Worm (Caenorhabditis elegans) whole organism, midembryonic: ENCODE measurements around the gene Y45F10C.1.

Experiments
- med-1 ChIP-seq: sonication (generic microtip); optimal IDR thresholded peaks from 2 replicates; lab custom pipeline; 2017; ENCODE audit warnings: missing genetic modification characterization, mild to moderate bottlenecking, missing compliant biosample characterization, antibody characterized with exemption, missing genetic modification reagents; ENCODE audit not compliant: insufficient read depth
- ref-1 ChIP-seq: fragments of 200-800 bp; sonication (Bioruptor generic); conservative IDR thresholded peaks from 2 replicates; pipeline ENCODE4 v1.3.6; 2022; ENCODE audit warnings: missing genetic modification reagents, missing genetic modification characterization, missing compliant biosample characterization

DNA sequence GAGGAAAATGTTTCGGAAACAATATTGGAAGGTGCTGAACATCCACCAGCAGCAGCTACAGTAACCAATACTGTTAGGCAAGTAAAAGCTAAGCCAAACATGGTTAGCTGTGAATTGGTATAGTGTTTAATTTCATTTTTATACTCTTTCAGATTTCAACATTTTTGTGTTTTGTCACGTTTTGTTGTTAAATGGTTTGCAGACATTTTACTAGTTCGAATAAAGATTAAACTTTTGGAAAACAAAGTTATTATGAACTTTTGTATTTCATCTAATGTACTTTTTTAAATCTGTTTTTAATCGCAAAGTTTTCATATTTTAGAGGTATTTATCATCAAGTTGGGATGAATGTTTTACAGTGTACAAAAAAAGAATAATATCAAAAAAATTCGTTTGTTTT lies 9.1 kb downstream of the Y45F10C.1 start, which contains the start of gene C08F11.17:
- TF ChIP-seq ref-1 (GFP tag; lab: Robert Waterston, UW) (no peak), med-1 (GFP tag; lab: Kevin White, UChicago) (no peak)
